Worm (Caenorhabditis elegans) whole organism, L4/young adult: Measurements from ENCODE around the gene ttr-48.

ENCODE experiments used
- W03F9.2 ChIP-seq: fragments of 150-350 bp; optimal IDR thresholded peaks from 2 replicates; lab custom pipeline; 2014; ENCODE audit warnings: missing biosample characterization, missing genetic modification characterization
- dao-5 ChIP-seq: sonication (generic microtip); optimal IDR thresholded peaks from 2 replicates; lab custom pipeline; 2016; ENCODE audit warnings: missing genotype, missing genetic modification characterization, moderate library complexity, missing compliant biosample characterization
- him-1 ChIP-seq: sonication (generic microtip); optimal IDR thresholded peaks from 2 replicates; lab custom pipeline; 2016; ENCODE audit warnings: missing genotype, missing genetic modification reagents, missing genetic modification characterization, missing compliant biosample characterization

ttr-48 gene

DNA sequence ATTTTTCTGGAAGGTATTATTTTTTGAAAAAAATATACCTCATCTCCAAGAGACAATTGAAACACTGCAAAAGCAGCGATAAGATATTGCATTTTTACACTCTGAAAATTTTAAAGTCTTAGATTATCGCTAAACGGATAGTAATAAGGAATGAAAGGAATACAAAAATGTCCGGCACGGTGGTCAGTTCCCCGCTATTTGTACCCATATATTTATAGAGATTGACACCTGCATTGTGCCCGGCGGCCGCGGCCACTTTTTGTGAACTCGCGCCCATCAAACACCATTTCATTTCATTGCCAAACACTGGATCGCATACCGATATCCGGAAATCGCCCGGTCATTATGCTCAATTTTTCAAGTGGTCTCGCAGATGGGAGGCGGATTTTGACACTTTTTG is 49.5 kb downstream of the ttr-48 start, which contains the start of gene idpp-5:
TSS of gene idpp-5 (minus strand) at position 101 of the 400 bp plus-strand sequence.
- TF ChIP-seq dao-5 (tag; lab: Kevin White, UChicago) (no peak), W03F9.2 (tag; lab: Kevin White, UChicago) (no peak), him-1 (tag; lab: Kevin White, UChicago) (no peak)

- TF ChIP-seq W03F9.2 (tag; lab: Kevin White, UChicago) (no peak), dao-5 (tag; lab: Kevin White, UChicago) (no peak), him-1 (tag; lab: Kevin White, UChicago) (no peak)
Observed at ce11 chrX:3791098-3791497, 51.1 kb downstream of the ttr-48 start.
